Worm (Caenorhabditis elegans): Measurements from ENCODE around the gene Y9C9A.16.

The Y9C9A.16 gene

DNA sequence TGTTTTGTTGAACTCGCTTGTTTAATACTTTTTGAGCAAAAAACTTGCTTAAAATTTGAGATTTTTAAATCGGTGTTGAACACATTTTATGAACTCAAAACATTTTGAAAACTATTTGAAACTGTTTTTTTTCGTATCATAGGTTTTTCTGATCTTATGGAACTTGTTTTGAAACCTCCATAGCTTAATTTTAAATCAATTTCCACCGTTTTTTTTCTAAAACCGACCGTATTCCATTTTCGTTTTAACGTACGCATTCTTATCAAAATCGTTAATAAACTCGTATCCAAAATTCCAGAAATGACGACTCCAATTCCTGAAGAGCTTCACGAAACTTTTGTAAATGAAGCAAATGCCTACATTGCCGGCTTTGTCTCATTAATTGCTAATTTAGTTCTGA is 32.5 kb upstream of the Y9C9A.16 start, which contains the start of gene srm-2:
TSS of gene srm-2 (plus strand) at position 301 of the 400 bp plus-strand sequence.
- TF ChIP-seq attf-5 (GFP tag; optimal IDR thresholded peaks at IDR 0.05) (no peak), nfyb-1 (GFP tag; IDR thresholded peaks at IDR 0.05) (no peak), Y67H2A.10 (GFP tag; conservative IDR thresholded peaks at IDR 0.05) (no peak), let-607 (tag; optimal IDR thresholded peaks at IDR 0.05) (no peak), bed-1 (GFP tag; IDR thresholded peaks at IDR 0.05) (no peak), hlh-26 (GFP tag; conservative IDR thresholded peaks at IDR 0.05) (no peak), somi-1 (GFP tag; optimal IDR thresholded peaks at IDR 0.05) (no peak), nhr-179 (tag; optimal IDR thresholded peaks at IDR 0.05) (no peak), egrh-3 (GFP tag; IDR thresholded peaks at IDR 0.05) (no peak), mel-28 (tag; optimal IDR thresholded peaks at IDR 0.05; ENCODE audit: borderline replicate concordance) (no peak), madf-8 (GFP tag; conservative IDR thresholded peaks at IDR 0.05) (no peak), nfya-1 (tag; optimal IDR thresholded peaks at IDR 0.05; ENCODE audit: borderline replicate concordance, insufficient read depth) (no peak), lin-26 (GFP tag; IDR thresholded peaks at IDR 0.05) (no peak)

ce11 chrIV:5005154-5005553 is 29.2 kb upstream of the Y9C9A.16 start:
- TF ChIP-seq ceh-40 (GFP tag; IDR thresholded peaks at IDR 0.05), result no peak

DNA sequence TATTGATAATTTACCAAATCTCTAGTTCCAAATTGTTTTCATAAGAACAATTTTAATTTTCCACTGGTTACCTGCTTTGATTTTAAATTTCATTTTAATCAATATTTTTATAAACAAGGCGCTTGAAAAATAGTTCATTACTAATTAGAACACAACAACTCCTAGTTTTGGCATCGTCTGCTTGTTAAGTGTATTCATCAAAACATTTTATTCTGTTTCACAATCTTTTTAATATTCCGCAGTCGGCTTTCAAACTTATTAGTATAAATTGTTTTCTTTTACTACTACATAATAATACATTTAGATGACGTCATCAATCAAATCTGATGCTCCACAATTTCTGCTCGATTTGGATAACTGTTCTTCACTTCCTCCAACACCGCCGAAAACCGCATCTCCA is 26.5 kb upstream of the Y9C9A.16 start, which contains the start of gene pes-1:
TSS of gene pes-1 (plus strand) at position 301 of the 400 bp plus-strand sequence.
- TF ChIP-seq pbrm-1 (GFP tag; IDR thresholded peaks at IDR 0.05), result no peak
- no peak for TF ChIP-seq mel-28 (tag; optimal IDR thresholded peaks at IDR 0.05; ENCODE audit: borderline replicate concordance)
- no peak for TF ChIP-seq lsl-1 (GFP tag; optimal IDR thresholded peaks at IDR 0.05)
- no peak for TF ChIP-seq ztf-18 (tag; optimal IDR thresholded peaks at IDR 0.05)
- no peak for TF ChIP-seq sdz-38 (tag; optimal IDR thresholded peaks at IDR 0.05)
- TF ChIP-seq zfh-2 (GFP tag; conservative IDR thresholded peaks at IDR 0.05), result no peak
- no peak for TF ChIP-seq egl-18 (GFP tag; IDR thresholded peaks at IDR 0.05)
- no peak for TF ChIP-seq D2030.7 (GFP tag; IDR thresholded peaks at IDR 0.05)
- TF ChIP-seq attf-6 (GFP tag; IDR thresholded peaks at IDR 0.05), result no peak
- TF ChIP-seq tbx-9 (tag; optimal IDR thresholded peaks at IDR 0.05; ENCODE audit: borderline replicate concordance), result no peak
- no peak for TF ChIP-seq F55B11.4 (tag; optimal IDR thresholded peaks at IDR 0.05; ENCODE audit: borderline replicate concordance, insufficient read depth)
- TF ChIP-seq die-1 (tag; optimal IDR thresholded peaks at IDR 0.05), result no peak
- no peak for TF ChIP-seq sptf-2 (GFP tag; optimal IDR thresholded peaks at IDR 0.05)
- no peak for TF ChIP-seq K12H6.12 (tag; optimal IDR thresholded peaks at IDR 0.05)
- TF ChIP-seq pha-4 (tag; optimal IDR thresholded peaks at IDR 0.05), result no peak
- TF ChIP-seq lin-26 (GFP tag; IDR thresholded peaks at IDR 0.05), result no peak
- no peak for TF ChIP-seq snpc-4 (GFP tag; optimal IDR thresholded peaks at IDR 0.05)
- TF ChIP-seq snpc-4 (tag; optimal IDR thresholded peaks at IDR 0.05), result no peak

DNA sequence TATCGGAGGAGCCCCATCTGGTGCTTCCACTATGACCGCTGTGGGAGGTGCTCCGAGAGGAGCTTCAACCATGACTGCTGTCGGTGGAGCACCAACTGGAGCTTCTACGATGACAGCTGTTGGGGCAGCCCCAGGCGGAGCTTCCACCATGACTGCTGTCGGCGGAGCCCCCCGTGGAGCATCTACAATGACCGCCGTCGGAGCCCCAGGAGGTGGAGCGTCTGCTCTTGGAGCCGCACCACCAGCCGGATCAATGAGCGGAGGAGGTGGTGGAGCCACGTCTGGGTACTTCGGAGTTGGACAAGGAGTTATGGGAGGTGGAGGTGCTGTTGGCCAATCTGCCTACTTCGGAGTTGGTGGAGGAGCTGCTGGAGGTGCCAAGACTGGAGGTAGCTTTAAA is 21.0 kb upstream of the Y9C9A.16 start:
- TF ChIP-seq zfh-2 (GFP tag; conservative IDR thresholded peaks at IDR 0.05) (peak; percentile 70), lin-26 (GFP tag; IDR thresholded peaks at IDR 0.05) (no peak), egrh-3 (GFP tag; IDR thresholded peaks at IDR 0.05) (peak; percentile 86), nhr-120 (GFP tag; IDR thresholded peaks at IDR 0.05) (no peak)

ce11 chrIV:4995842-4996241 is 19.9 kb upstream of the Y9C9A.16 start, which contains the start of gene ssq-2:
Gene ssq-2 (plus strand): TSS chrIV:4996142.
- no peak for TF ChIP-seq F55B11.4 (tag; optimal IDR thresholded peaks at IDR 0.05; ENCODE audit: borderline replicate concordance, insufficient read depth)
- TF ChIP-seq lin-26 (GFP tag; IDR thresholded peaks at IDR 0.05), result no peak
- TF ChIP-seq mes-4 (tag; optimal IDR thresholded peaks at IDR 0.05), result no peak
- TF ChIP-seq tlf-1 (GFP tag; optimal IDR thresholded peaks at IDR 0.05), result no peak

Measured in whole organism, young adult.